Worm (Caenorhabditis elegans) whole organism, L1 larva: ENCODE data around the gene sra-6.

Experiments used
- lin-15B ChIP-seq: fragments of 150-350 bp; sonication (generic microtip); optimal IDR thresholded peaks from 3 replicates; lab custom pipeline; 2014; ENCODE audit warnings: missing biosample characterization, missing genetic modification characterization
- lin-35 ChIP-seq, 2 experiments: fragments of 150-350 bp; optimal IDR thresholded peaks; 2 replicates each; lab custom pipeline; 2014; ENCODE audit warnings: missing biosample characterization in 2 of 2, missing genetic modification characterization in 2 of 2, missing genetic modification reagents in 2 of 2
- mef-2 ChIP-seq: fragments of 150-350 bp; optimal IDR thresholded peaks from 2 replicates; lab custom pipeline; 2014; ENCODE audit warnings: missing biosample characterization, missing genetic modification characterization
- nhr-12 ChIP-seq: sonication (generic microtip); optimal IDR thresholded peaks from 2 replicates; lab custom pipeline; 2017; ENCODE audit warnings: missing biosample characterization, missing genetic modification characterization
- nhr-237 ChIP-seq: fragments of 150-350 bp; optimal IDR thresholded peaks from 2 replicates; lab custom pipeline; 2014; ENCODE audit warnings: missing biosample characterization, missing genetic modification characterization
- nhr-77 ChIP-seq: fragments of 150-350 bp; optimal IDR thresholded peaks from 2 replicates; lab custom pipeline; 2014; ENCODE audit warnings: missing biosample characterization, missing genetic modification characterization
- vab-15 ChIP-seq: sonication (generic microtip); optimal IDR thresholded peaks from 2 replicates; lab custom pipeline; 2017; ENCODE audit warnings: missing genotype, mild to moderate bottlenecking, missing genetic modification characterization, missing compliant biosample characterization
- ztf-11 ChIP-seq, 2 experiments: sonication (generic microtip); optimal IDR thresholded peaks; 2 replicates each; lab custom pipeline; 2016 to 2017; ENCODE audit warnings: missing genetic modification characterization in 2 of 2, missing biosample characterization in 1 of 2, missing compliant biosample characterization in 1 of 2
- ztf-4 ChIP-seq: fragments of 150-350 bp; optimal IDR thresholded peaks from 2 replicates; lab custom pipeline; 2014; ENCODE audit warnings: missing biosample characterization, missing genetic modification characterization

ce11 chrII:9498589-9498988 lies 52.0 kb downstream of the sra-6 start:
- TF ChIP-seq vab-15 (no peak), lin-15B (tag; lab: Kevin White, UChicago) (no peak), lin-35 (GFP tag; optimal IDR thresholded peaks at IDR 0.05; lab: Kevin White, UChicago) (no peak), ztf-4 (tag; lab: Kevin White, UChicago) (no peak), ztf-11 (tag; optimal IDR thresholded peaks at IDR 0.05; lab: Kevin White, UChicago) (no peak), nhr-237 (tag; lab: Kevin White, UChicago) (no peak), mef-2 (tag; lab: Kevin White, UChicago) (no peak), nhr-12 (tag; lab: Kevin White, UChicago) (no peak), nhr-77 (tag; lab: Kevin White, UChicago) (no peak)
